Worm (Caenorhabditis elegans) whole organism, early embryonic: ENCODE measurements around the gene C16C8.19.

Experiments used
- B0310.2 ChIP-seq: sonication (generic microtip); optimal IDR thresholded peaks from 2 replicates; lab custom pipeline; 2016; ENCODE audit warnings: mild to moderate bottlenecking, missing genetic modification characterization, missing compliant biosample characterization
- F13C5.2 ChIP-seq: sonication (generic microtip); optimal IDR thresholded peaks from 2 replicates; lab custom pipeline; 2017; ENCODE audit warnings: mild to moderate bottlenecking, missing genetic modification characterization, inconsistent platforms, missing compliant biosample characterization
- aly-1 ChIP-seq: sonication (generic microtip); optimal IDR thresholded peaks from 2 replicates; lab custom pipeline; 2016; ENCODE audit warnings: missing genetic modification characterization, missing compliant biosample characterization
- ama-1 ChIP-seq: fragments of 150-350 bp; optimal IDR thresholded peaks from 2 replicates; lab custom pipeline; 2014
- ceh-13 ChIP-seq: fragments of 200-800 bp; sonication (Bioruptor generic); optimal IDR thresholded peaks from 2 replicates; lab custom pipeline; 2018; ENCODE audit warnings: mild to moderate bottlenecking, missing genetic modification characterization, missing compliant biosample characterization
- ceh-36 ChIP-seq: sonication (generic microtip); optimal IDR thresholded peaks from 2 replicates; lab custom pipeline; 2016; ENCODE audit warnings: missing genetic modification characterization, inconsistent platforms, missing compliant biosample characterization
- ets-7 ChIP-seq: sonication (generic microtip); optimal IDR thresholded peaks from 2 replicates; lab custom pipeline; 2016; ENCODE audit warnings: missing genotype, missing genetic modification characterization, missing compliant biosample characterization
- flt-1 ChIP-seq: fragments of 200-800 bp; sonication (Bioruptor generic); IDR thresholded peaks from 2 replicates; pipeline ENCODE4 v1.3.6; 2022; ENCODE audit warnings: missing genetic modification characterization, missing compliant biosample characterization
- hmbx-1 ChIP-seq: sonication (generic microtip); optimal IDR thresholded peaks from 2 replicates; lab custom pipeline; 2016; ENCODE audit warnings: mild to moderate bottlenecking, missing genetic modification characterization, missing compliant biosample characterization
- hmg-4 ChIP-seq: fragments of 200-800 bp; sonication (Bioruptor generic); optimal IDR thresholded peaks from 2 replicates; lab custom pipeline; 2018; ENCODE audit warnings: mild to moderate bottlenecking, missing genetic modification characterization, missing compliant biosample characterization
- hnd-1 ChIP-seq: sonication (generic microtip); optimal IDR thresholded peaks from 2 replicates; lab custom pipeline; 2016; ENCODE audit warnings: missing genetic modification characterization, missing compliant biosample characterization
- pes-1 ChIP-seq: fragments of 200-800 bp; sonication (Bioruptor generic); IDR thresholded peaks from 2 replicates; pipeline ENCODE4 v1.3.6; 2022; ENCODE audit warnings: missing genetic modification reagents, missing genetic modification characterization, missing compliant biosample characterization
- scrt-1 ChIP-seq: fragments of 200-800 bp; sonication (Bioruptor generic); IDR thresholded peaks from 2 replicates; pipeline ENCODE4 v1.3.6; 2022; ENCODE audit warnings: missing genetic modification characterization, missing compliant biosample characterization
- sea-1 ChIP-seq: fragments of 200-800 bp; sonication (Bioruptor generic); conservative IDR thresholded peaks from 2 replicates; pipeline ENCODE4 v1.3.6; 2022; ENCODE audit warnings: missing genetic modification characterization, missing compliant biosample characterization
- tbx-11 ChIP-seq: fragments of 200-800 bp; sonication (Bioruptor generic); IDR thresholded peaks from 2 replicates; pipeline ENCODE4 v1.3.6; 2022; ENCODE audit warnings: missing genetic modification characterization, missing compliant biosample characterization
- tbx-37 ChIP-seq: fragments of 200-800 bp; sonication (Bioruptor generic); conservative IDR thresholded peaks from 2 replicates; pipeline ENCODE4 v1.3.6; 2022; ENCODE audit warnings: missing genetic modification reagents, missing genetic modification characterization, missing compliant biosample characterization
- tra-4 ChIP-seq: sonication (generic microtip); optimal IDR thresholded peaks from 2 replicates; lab custom pipeline; 2017; ENCODE audit warnings: missing genetic modification characterization, missing compliant biosample characterization

C16C8.19 gene

DNA sequence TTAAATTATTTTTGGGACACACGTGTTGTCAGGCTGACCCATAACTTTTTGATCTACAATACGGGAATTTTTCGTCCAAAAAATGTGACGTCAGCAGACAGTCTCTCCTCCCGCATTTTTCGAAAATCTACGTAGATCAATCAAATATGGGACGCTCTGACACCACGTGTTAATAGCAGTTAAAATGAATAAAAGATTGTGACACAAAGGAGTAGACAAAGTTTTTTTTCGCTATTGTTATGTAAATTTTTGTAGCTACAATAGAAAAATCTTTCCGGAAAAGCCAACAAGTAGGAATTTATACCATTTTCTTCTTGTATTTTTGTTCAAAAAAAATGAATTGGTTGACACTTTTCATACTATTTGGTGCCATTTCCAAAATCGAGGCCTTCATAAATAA lies 16.9 kb upstream of the C16C8.19 start, which contains the start of gene C16C8.27:
TSS of gene C16C8.27 (plus strand) at position 301 of the 400 bp plus-strand sequence.
- TF ChIP-seq sea-1 (GFP tag; lab: Robert Waterston, UW) (no peak), aly-1 (tag; lab: Kevin White, UChicago) (no peak), flt-1 (GFP tag; lab: Robert Waterston, UW) (no peak), tbx-11 (GFP tag; lab: Robert Waterston, UW) (no peak), hmg-4 (GFP tag; lab: Kevin White, UChicago) (no peak), B0310.2 (tag; lab: Kevin White, UChicago) (no peak), ets-7 (tag; lab: Kevin White, UChicago) (no peak), hnd-1 (no peak), F13C5.2 (tag; lab: Kevin White, UChicago) (no peak)

DNA sequence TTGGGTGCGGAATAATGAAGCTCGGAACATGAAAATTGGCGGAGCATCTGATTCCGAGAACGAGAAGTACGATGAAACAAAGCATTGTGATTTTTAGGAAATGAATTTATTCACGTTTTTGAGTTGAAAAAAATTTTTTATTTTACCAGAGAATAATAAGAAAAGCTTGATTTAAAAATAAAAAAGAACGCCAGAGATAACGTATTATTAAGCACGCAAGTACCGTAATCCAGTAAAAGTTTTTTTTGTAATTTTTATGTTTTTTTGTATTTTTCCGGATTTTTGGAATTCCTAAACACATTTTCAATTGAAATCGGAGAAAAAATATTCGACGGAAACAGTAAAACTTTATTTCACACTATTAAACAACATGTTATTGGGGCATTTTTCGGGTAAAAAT lies 15.1 kb upstream of the C16C8.19 start, which contains the start of gene C16C8.22:
TSS of gene C16C8.22 (minus strand) at position 101 of the 400 bp plus-strand sequence.
- no peak for TF ChIP-seq flt-1 (GFP tag; lab: Robert Waterston, UW)
- no peak for TF ChIP-seq sea-1 (GFP tag; lab: Robert Waterston, UW)
- no peak for TF ChIP-seq hmbx-1
- no peak for TF ChIP-seq ama-1 (lab: Kevin White, UChicago)
- TF ChIP-seq ceh-13 (GFP tag; lab: Kevin White, UChicago) = no peak
- TF ChIP-seq hmg-4 (GFP tag; lab: Kevin White, UChicago) = no peak
- TF ChIP-seq hnd-1 = no peak
- TF ChIP-seq ceh-36 = no peak
- TF ChIP-seq ets-7 (tag; lab: Kevin White, UChicago) = no peak
- no peak for TF ChIP-seq tbx-11 (GFP tag; lab: Robert Waterston, UW)
- no peak for TF ChIP-seq pes-1

DNA sequence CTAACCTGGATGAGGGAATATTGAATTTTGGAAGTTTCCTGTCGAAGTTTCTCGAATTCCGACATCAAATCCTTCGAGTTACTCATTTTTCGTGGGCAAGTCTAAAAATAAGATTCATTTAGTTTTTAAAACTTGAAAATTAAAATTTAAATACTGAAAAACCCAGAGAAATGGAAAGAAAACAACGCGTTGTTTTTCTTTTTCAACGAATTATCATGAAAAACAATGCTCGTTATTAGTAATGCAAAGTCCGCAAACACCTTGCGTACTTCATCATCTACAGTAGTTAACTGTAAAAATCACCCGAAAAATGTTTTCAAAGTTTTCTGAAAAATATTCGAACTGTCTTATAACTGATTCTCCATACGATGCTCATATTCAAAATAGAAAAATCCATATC lies 14.0 kb upstream of the C16C8.19 start, which contains the start of gene C16C8.4:
TSS of gene C16C8.4 (minus strand) at position 101 of the 400 bp plus-strand sequence.
- TF ChIP-seq tbx-11 (GFP tag; lab: Robert Waterston, UW) (no peak), tra-4 (tag; lab: Kevin White, UChicago) (no peak), hnd-1 (no peak), ama-1 (lab: Kevin White, UChicago) (no peak), tbx-37 (GFP tag; lab: Robert Waterston, UW) (no peak), pes-1 (no peak), F13C5.2 (tag; lab: Kevin White, UChicago) (no peak), scrt-1 (GFP tag; lab: Robert Waterston, UW) (no peak), flt-1 (GFP tag; lab: Robert Waterston, UW) (no peak), hmbx-1 (no peak), ceh-36 (no peak), B0310.2 (tag; lab: Kevin White, UChicago) (no peak), ceh-13 (GFP tag; lab: Kevin White, UChicago) (no peak), sea-1 (GFP tag; lab: Robert Waterston, UW) (no peak), hmg-4 (GFP tag; lab: Kevin White, UChicago) (no peak), ets-7 (tag; lab: Kevin White, UChicago) (no peak), aly-1 (tag; lab: Kevin White, UChicago) (no peak)

DNA sequence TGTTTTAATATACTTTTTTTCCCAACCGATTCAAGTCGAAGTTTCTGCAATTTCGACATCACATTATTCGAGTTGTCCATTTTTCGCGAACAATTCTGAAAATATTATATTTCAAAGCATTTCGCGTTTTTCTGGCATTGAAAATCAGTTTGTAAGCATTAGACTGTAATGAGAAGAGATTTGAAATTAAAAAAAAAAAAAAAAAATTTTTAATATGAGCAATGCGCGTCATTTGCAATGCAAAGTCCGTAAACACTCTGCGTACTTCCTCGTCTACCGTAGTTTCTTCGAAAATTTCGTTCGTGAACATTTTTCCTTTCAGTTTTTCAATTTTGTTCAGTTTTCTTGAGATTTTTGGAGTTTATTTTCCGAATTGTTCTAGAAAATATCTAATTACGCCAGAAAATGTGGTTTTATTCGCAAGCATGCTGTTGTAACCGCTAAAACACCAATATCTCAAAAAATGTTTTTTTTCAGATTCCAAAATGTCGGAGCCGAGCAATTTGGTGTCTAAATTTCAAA lies 12.9 kb upstream of the C16C8.19 start, which contains the start of the genes C16C8.5 and C16C8.16:
TSS of gene C16C8.5 (minus strand) at position 101 of the 522 bp plus-strand sequence.
TSS of gene C16C8.16 (plus strand) at position 472 of the 522 bp plus-strand sequence.
- TF ChIP-seq pes-1 = no peak
- TF ChIP-seq ets-7 (tag; lab: Kevin White, UChicago) = no peak
- no peak for TF ChIP-seq ceh-36

DNA sequence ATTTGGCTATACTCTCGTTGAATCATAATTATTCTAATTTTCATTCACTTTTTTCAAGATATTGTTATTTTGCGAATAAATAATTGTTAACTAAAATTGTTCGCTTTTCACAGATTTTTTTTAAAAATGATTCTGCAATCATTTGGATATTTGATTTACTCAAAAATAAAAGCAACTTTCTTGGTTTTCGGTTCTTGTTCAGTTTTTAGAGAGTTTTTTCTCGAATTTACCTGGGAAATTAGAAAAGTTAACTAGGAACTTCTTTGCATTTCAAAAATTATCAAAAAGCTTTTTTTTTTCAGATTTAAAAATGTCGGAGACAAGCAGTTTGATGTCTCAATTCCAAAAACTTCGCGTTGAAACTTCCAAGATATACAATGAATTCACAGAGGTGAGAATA lies 11.6 kb upstream of the C16C8.19 start, which contains the start of the genes C16C8.20 and gldi-6:
TSS of gene C16C8.20 (plus strand) at position 301 of the 400 bp plus-strand sequence.
TSS of gene gldi-6 (plus strand) at position 301 of the 400 bp plus-strand sequence.
- TF ChIP-seq ama-1 (lab: Kevin White, UChicago) (no peak), tra-4 (tag; lab: Kevin White, UChicago) (no peak), ets-7 (tag; lab: Kevin White, UChicago) (no peak), tbx-37 (GFP tag; lab: Robert Waterston, UW) (no peak)

DNA sequence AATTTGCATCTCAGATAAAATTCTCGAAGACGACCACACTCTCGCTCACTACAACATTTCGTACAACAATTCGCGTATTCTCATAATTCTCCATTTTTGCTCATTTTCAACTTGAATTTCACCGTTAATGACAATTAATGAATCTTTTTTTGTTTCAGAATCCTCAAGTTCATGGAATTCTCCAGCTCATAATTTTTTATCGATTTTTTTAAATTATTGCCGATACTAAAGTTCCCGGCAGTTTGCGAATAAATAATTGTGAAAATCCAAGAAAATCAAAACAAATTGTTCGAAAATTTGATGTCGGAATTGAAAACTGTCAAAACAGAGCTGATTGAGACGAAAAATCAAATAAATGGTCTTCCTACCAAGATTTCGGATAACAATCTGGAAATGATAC lies 10.4 kb upstream of the C16C8.19 start, which contains the start of gene C16C8.21:
TSS of gene C16C8.21 (plus strand) at position 301 of the 400 bp plus-strand sequence.
- no peak for TF ChIP-seq flt-1 (GFP tag; lab: Robert Waterston, UW)
- TF ChIP-seq tbx-11 (GFP tag; lab: Robert Waterston, UW) = no peak
- TF ChIP-seq ceh-36 = no peak
- no peak for TF ChIP-seq B0310.2 (tag; lab: Kevin White, UChicago)
- no peak for TF ChIP-seq hnd-1
- no peak for TF ChIP-seq ama-1 (lab: Kevin White, UChicago)
- no peak for TF ChIP-seq ceh-13 (GFP tag; lab: Kevin White, UChicago)
- no peak for TF ChIP-seq hmg-4 (GFP tag; lab: Kevin White, UChicago)
- no peak for TF ChIP-seq F13C5.2 (tag; lab: Kevin White, UChicago)
- no peak for TF ChIP-seq tbx-37 (GFP tag; lab: Robert Waterston, UW)
- TF ChIP-seq hmbx-1 = no peak
- TF ChIP-seq scrt-1 (GFP tag; lab: Robert Waterston, UW) = no peak
- no peak for TF ChIP-seq sea-1 (GFP tag; lab: Robert Waterston, UW)
- no peak for TF ChIP-seq tra-4 (tag; lab: Kevin White, UChicago)
- TF ChIP-seq pes-1 = no peak

DNA sequence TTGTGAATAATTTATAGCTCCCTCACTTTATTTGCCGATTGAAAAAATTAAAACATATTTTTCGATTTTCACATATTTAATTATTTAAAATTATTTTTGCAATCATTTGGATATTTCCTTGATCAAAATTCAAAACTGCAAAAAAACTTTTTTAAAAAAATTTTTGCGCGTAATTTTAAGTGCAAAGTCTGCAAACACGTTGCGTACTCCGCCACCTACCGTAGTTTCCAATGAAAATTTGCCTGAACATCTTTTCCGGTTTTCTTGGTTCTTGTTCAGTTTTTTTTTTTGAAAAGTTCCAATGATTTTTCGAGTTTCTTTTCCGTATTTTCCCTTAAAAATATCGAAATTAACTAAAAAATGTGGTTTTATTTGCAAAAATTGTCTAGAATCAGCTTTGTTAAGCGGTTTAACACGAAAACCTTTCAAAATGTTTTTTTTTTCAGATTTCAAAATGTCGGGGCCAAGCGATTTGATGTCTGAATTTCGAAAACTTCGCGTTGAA lies 9.5 kb upstream of the C16C8.19 start, which contains the start of gene C16C8.25:
TSS of gene C16C8.25 (plus strand) at position 455 of the 505 bp plus-strand sequence.
- no peak for TF ChIP-seq ceh-13 (GFP tag; lab: Kevin White, UChicago)
- TF ChIP-seq tbx-11 (GFP tag; lab: Robert Waterston, UW) = no peak
- no peak for TF ChIP-seq F13C5.2 (tag; lab: Kevin White, UChicago)
- no peak for TF ChIP-seq ets-7 (tag; lab: Kevin White, UChicago)
- no peak for TF ChIP-seq scrt-1 (GFP tag; lab: Robert Waterston, UW)
- TF ChIP-seq hnd-1 = no peak
- TF ChIP-seq flt-1 (GFP tag; lab: Robert Waterston, UW) = no peak
- TF ChIP-seq B0310.2 (tag; lab: Kevin White, UChicago) = no peak
- TF ChIP-seq hmbx-1 = no peak
- TF ChIP-seq aly-1 (tag; lab: Kevin White, UChicago) = no peak
- TF ChIP-seq sea-1 (GFP tag; lab: Robert Waterston, UW) = no peak
- no peak for TF ChIP-seq ama-1 (lab: Kevin White, UChicago)
- TF ChIP-seq hmg-4 (GFP tag; lab: Kevin White, UChicago) = no peak
- no peak for TF ChIP-seq tra-4 (tag; lab: Kevin White, UChicago)
- TF ChIP-seq tbx-37 (GFP tag; lab: Robert Waterston, UW) = no peak
